Fruit fly (Drosophila melanogaster) whole organism, wandering third instar larva: ENCODE results near the gene sing.
A peak's percentile ranks its signal among the peaks of the same experiment; 100 is the strongest.

Experiments
- Abd-B ChIP-seq: fragments of >200 bp; optimal IDR thresholded peaks from 2 replicates; lab custom pipeline; 2017; ENCODE audit warnings: missing biosample characterization, missing genetic modification characterization
- Dif ChIP-seq: fragments of 200-275, 200-300 bp; sonication (Bioruptor generic); optimal IDR thresholded peaks from 2 replicates; lab custom pipeline; 2018; ENCODE audit warnings: missing biosample characterization, missing genetic modification characterization; ENCODE audit not compliant: partially characterized antibody
- OdsH ChIP-seq: fragments of 200-800 bp; sonication (Bioruptor generic); optimal IDR thresholded peaks from 2 replicates; lab custom pipeline; 2016; ENCODE audit warnings: missing biosample characterization, mild to moderate bottlenecking, missing genetic modification characterization
- Sp1 ChIP-seq: fragments of 200-800 bp; sonication (Bioruptor generic); optimal IDR thresholded peaks from 3 replicates; lab custom pipeline; 2019; ENCODE audit warnings: missing biosample characterization, mild to moderate bottlenecking, missing genetic modification characterization, moderate library complexity
- fru ChIP-seq: fragments of 200-800 bp; sonication (Bioruptor generic); optimal IDR thresholded peaks from 3 replicates; lab custom pipeline; 2016; ENCODE audit warnings: missing biosample characterization, mild to moderate bottlenecking, missing genetic modification characterization

dm6 chrX:16724544-16724943 lies 45.4 kb downstream of the sing start:
- no peak for TF ChIP-seq OdsH (GFP tag; lab: Kevin White, UChicago)
- TF ChIP-seq Dif (GFP tag; lab: Kevin White, UChicago) = no peak
- TF ChIP-seq fru (GFP tag; lab: Kevin White, UChicago) = peak; percentile 5
- no peak for TF ChIP-seq Abd-B
- TF ChIP-seq Sp1 (GFP tag; lab: Kevin White, UChicago) = no peak
